Worm (Caenorhabditis elegans): ENCODE data around the gene F01D5.8.
A peak's percentile ranks its signal among the peaks of the same experiment; 100 is the strongest.

The F01D5.8 gene

ce11 chrII:14040204-14040842 is 29.8 kb downstream of the F01D5.8 start:
- TF ChIP-seq mls-2 (tag; optimal IDR thresholded peaks at IDR 0.05) = peak; percentile 55
- no peak for TF ChIP-seq mab-5 (tag; optimal IDR thresholded peaks at IDR 0.05)
- TF ChIP-seq nhr-28 (tag; optimal IDR thresholded peaks at IDR 0.05) = no peak
- no peak for TF ChIP-seq nhr-76 (tag; optimal IDR thresholded peaks at IDR 0.05)
- TF ChIP-seq cnd-1 (tag; optimal IDR thresholded peaks at IDR 0.05) = no peak
- no peak for TF ChIP-seq elt-1 (tag; optimal IDR thresholded peaks at IDR 0.05; ENCODE audit: borderline replicate concordance, insufficient read depth)
- TF ChIP-seq hlh-1 (tag; optimal IDR thresholded peaks at IDR 0.05) = peak; percentile 15
- no peak for TF ChIP-seq ceh-83 (GFP tag; optimal IDR thresholded peaks at IDR 0.05)
- TF ChIP-seq tbx-8 (GFP tag; optimal IDR thresholded peaks at IDR 0.05) = no peak
- TF ChIP-seq M03D4.4 (tag; optimal IDR thresholded peaks at IDR 0.05) = no peak
- TF ChIP-seq nhr-237 (tag; optimal IDR thresholded peaks at IDR 0.05) = peak; percentile 24
- TF ChIP-seq drap-1 (GFP tag; optimal IDR thresholded peaks at IDR 0.05) = no peak
- peak; percentile 53 for TF ChIP-seq unc-62 (GFP tag; optimal IDR thresholded peaks at IDR 0.05)
- TF ChIP-seq unc-120 (tag; optimal IDR thresholded peaks at IDR 0.05; ENCODE audit: poor library complexity, severe bottlenecking) = peak; percentile 23
- no peak for TF ChIP-seq lin-13 (tag; optimal IDR thresholded peaks at IDR 0.05)
- peak; percentile 43 for TF ChIP-seq ces-1 (GFP tag; optimal IDR thresholded peaks at IDR 0.05)
- peak; percentile 81 for TF ChIP-seq pha-4 (tag; optimal IDR thresholded peaks at IDR 0.05)
- no peak for TF ChIP-seq unc-39 (tag; optimal IDR thresholded peaks at IDR 0.05)
- TF ChIP-seq sptf-1 (tag; optimal IDR thresholded peaks at IDR 0.05) = no peak
- TF ChIP-seq sem-2 (GFP tag; optimal IDR thresholded peaks at IDR 0.05) = no peak
- no peak for TF ChIP-seq ham-2 (GFP tag; optimal IDR thresholded peaks at IDR 0.05)

- TF ChIP-seq hlh-1 (tag; optimal IDR thresholded peaks at IDR 0.05) (no peak), ceh-43 (GFP tag; optimal IDR thresholded peaks at IDR 0.05) (no peak), blmp-1 (tag; optimal IDR thresholded peaks at IDR 0.05) (no peak), drap-1 (GFP tag; optimal IDR thresholded peaks at IDR 0.05) (no peak), elt-3 (tag; optimal IDR thresholded peaks at IDR 0.05) (no peak), pha-4 (tag; optimal IDR thresholded peaks at IDR 0.05) (peak; percentile 61), zip-8 (tag; optimal IDR thresholded peaks at IDR 0.05) (no peak), lin-32 (GFP tag; optimal IDR thresholded peaks at IDR 0.05) (no peak), mls-2 (tag; optimal IDR thresholded peaks at IDR 0.05) (peak; percentile 1), M03D4.4 (tag; optimal IDR thresholded peaks at IDR 0.05) (no peak), snpc-4 (tag; optimal IDR thresholded peaks at IDR 0.05) (no peak), ceh-83 (GFP tag; optimal IDR thresholded peaks at IDR 0.05) (no peak), mab-5 (tag; optimal IDR thresholded peaks at IDR 0.05) (no peak), unc-120 (tag; optimal IDR thresholded peaks at IDR 0.05; ENCODE audit: poor library complexity, severe bottlenecking) (no peak), elt-1 (tag; optimal IDR thresholded peaks at IDR 0.05; ENCODE audit: borderline replicate concordance, insufficient read depth) (peak; percentile 67), ceh-39 (tag; optimal IDR thresholded peaks at IDR 0.05) (no peak), lin-13 (tag; optimal IDR thresholded peaks at IDR 0.05) (no peak), nhr-237 (tag; optimal IDR thresholded peaks at IDR 0.05) (no peak), nhr-12 (tag; optimal IDR thresholded peaks at IDR 0.05) (no peak), unc-39 (tag; optimal IDR thresholded peaks at IDR 0.05) (peak; percentile 20), ztf-11 (tag; optimal IDR thresholded peaks at IDR 0.05) (no peak), mep-1 (tag; optimal IDR thresholded peaks at IDR 0.05) (no peak), flh-1 (GFP tag; optimal IDR thresholded peaks at IDR 0.05) (no peak), ces-1 (GFP tag; optimal IDR thresholded peaks at IDR 0.05) (peak; percentile 8), sem-2 (GFP tag; optimal IDR thresholded peaks at IDR 0.05) (no peak), nhr-2 (tag; optimal IDR thresholded peaks at IDR 0.05) (peak; percentile 93), sptf-1 (tag; optimal IDR thresholded peaks at IDR 0.05) (no peak), ham-2 (GFP tag; optimal IDR thresholded peaks at IDR 0.05) (no peak), unc-62 (GFP tag; optimal IDR thresholded peaks at IDR 0.05) (no peak), cnd-1 (tag; optimal IDR thresholded peaks at IDR 0.05) (peak; percentile 24), bed-3 (GFP tag; optimal IDR thresholded peaks at IDR 0.05) (no peak), nhr-76 (tag; optimal IDR thresholded peaks at IDR 0.05) (no peak), lsy-2 (tag; optimal IDR thresholded peaks at IDR 0.05) (no peak), tbx-8 (GFP tag; optimal IDR thresholded peaks at IDR 0.05) (no peak), nhr-28 (tag; optimal IDR thresholded peaks at IDR 0.05) (no peak)
Measured at ce11 chrII:14042836-14043604, 32.5 kb downstream of the F01D5.8 start.

Measured in whole organism, mixed stage, embryonic.